Fruit fly (Drosophila melanogaster): Measurements from ENCODE around the gene Chd1.

DNA sequence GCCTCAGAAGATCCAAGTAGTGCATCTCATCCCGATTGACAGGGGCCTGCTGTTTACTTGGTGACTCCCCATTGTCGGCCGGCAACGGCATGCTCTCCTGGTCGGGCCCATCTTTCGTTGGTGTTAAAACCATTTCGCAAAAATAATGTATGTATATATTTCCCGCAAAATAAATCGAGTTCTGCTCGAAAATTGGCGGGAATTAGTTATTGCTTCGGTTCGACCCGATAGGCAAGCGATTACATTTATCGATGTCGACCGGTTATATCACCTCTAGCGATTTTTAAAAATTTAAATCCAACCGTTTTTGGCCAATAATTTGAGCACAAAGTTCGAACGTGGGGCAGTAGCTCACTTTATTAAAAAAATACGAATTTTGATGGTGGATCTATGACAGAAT lies 18.1 kb downstream of the Chd1 start, which contains the start of gene Ts:
- TF ChIP-seq usp (GFP tag; optimal IDR thresholded peaks at IDR 0.05): no peak
- no peak for TF ChIP-seq pan (optimal IDR thresholded peaks at IDR 0.05)

Measured in whole organism.